Worm (Caenorhabditis elegans): ENCODE results near the gene str-68.

- no peak for TF ChIP-seq npax-4 (tag; optimal IDR thresholded peaks at IDR 0.05)
- no peak for TF ChIP-seq madf-2 (tag; optimal IDR thresholded peaks at IDR 0.05)
- no peak for TF ChIP-seq fkh-10 (GFP tag; optimal IDR thresholded peaks at IDR 0.05)
- no peak for TF ChIP-seq hlh-30 (tag; optimal IDR thresholded peaks at IDR 0.05; ENCODE audit: insufficient read depth)
- TF ChIP-seq hlh-15 (tag; optimal IDR thresholded peaks at IDR 0.05) = no peak
Observed at ce11 chrV:3121743-3122142, 14.4 kb upstream of the str-68 start, which contains the start of gene srt-56.

All from whole organism, late embryonic.